Fruit fly (Drosophila melanogaster) whole organism, embryonic: ENCODE results near the gene CG5644.

ENCODE experiments used
- BEAF-32 ChIP-seq: fragments of 200-800 bp; sonication (Bioruptor generic); optimal IDR thresholded peaks from 3 replicates; lab custom pipeline; 2017; ENCODE audit warnings: missing biosample characterization, missing genetic modification characterization, mild to moderate bottlenecking, moderate library complexity, missing genetic modification reagents
- CG10979 ChIP-seq: fragments of 200-800 bp; sonication (Bioruptor generic); optimal IDR thresholded peaks from 2 replicates; lab custom pipeline; 2018; ENCODE audit warnings: missing biosample characterization, mild to moderate bottlenecking, missing genetic modification characterization, moderate library complexity
- CG11085 ChIP-seq: fragments of 200-800 bp; sonication (Bioruptor generic); IDR thresholded peaks from 2 replicates; pipeline ENCODE4 v1.3.6; 2022; ENCODE audit warnings: missing biosample characterization, missing genetic modification characterization
- CG11247 ChIP-seq: fragments of 200-800 bp; sonication (Bioruptor generic); IDR thresholded peaks from 2 replicates; pipeline ENCODE4 v1.3.6; 2022; ENCODE audit warnings: missing biosample characterization, missing genetic modification characterization
- CG12236 ChIP-seq: fragments of 200-800 bp; sonication (Bioruptor generic); optimal IDR thresholded peaks from 2 replicates; lab custom pipeline; 2016; ENCODE audit warnings: missing biosample characterization, missing genetic modification characterization
- CG12391 ChIP-seq: fragments of 200-800 bp; sonication (Bioruptor generic); optimal IDR thresholded peaks from 3 replicates; lab custom pipeline; 2018; ENCODE audit warnings: missing biosample characterization, mild to moderate bottlenecking, missing genetic modification characterization, moderate library complexity
- CG12769 ChIP-seq: fragments of 200-800 bp; sonication (Bioruptor generic); optimal IDR thresholded peaks from 2 replicates; lab custom pipeline; 2019; ENCODE audit warnings: missing biosample characterization, mild to moderate bottlenecking, missing genetic modification characterization, moderate library complexity
- CG13894 ChIP-seq: fragments of 200-800 bp; sonication (Bioruptor generic); optimal IDR thresholded peaks from 3 replicates; lab custom pipeline; 2018; ENCODE audit warnings: missing biosample characterization, mild to moderate bottlenecking, missing genetic modification characterization, moderate library complexity
- CG15011 ChIP-seq: fragments of 200-800 bp; sonication (Bioruptor generic); optimal IDR thresholded peaks from 3 replicates; lab custom pipeline; 2018; ENCODE audit warnings: missing biosample characterization, mild to moderate bottlenecking, missing genetic modification characterization
- CG15073 ChIP-seq: fragments of 200-800 bp; sonication (Bioruptor generic); optimal IDR thresholded peaks from 2 replicates; lab custom pipeline; 2016; ENCODE audit warnings: missing biosample characterization, missing genetic modification characterization
- CG1603 ChIP-seq: fragments of 200-800 bp; sonication (Bioruptor generic); optimal IDR thresholded peaks from 2 replicates; lab custom pipeline; 2019; ENCODE audit warnings: missing biosample characterization, mild to moderate bottlenecking, missing genetic modification characterization, moderate library complexity
- CG17568 ChIP-seq: fragments of 200-800 bp; sonication (Bioruptor generic); optimal IDR thresholded peaks from 2 replicates; lab custom pipeline; 2018; ENCODE audit warnings: missing biosample characterization, mild to moderate bottlenecking, missing genetic modification characterization, moderate library complexity
- CG18262 ChIP-seq: fragments of 200-800 bp; optimal IDR thresholded peaks from 3 replicates; lab custom pipeline; 2019; ENCODE audit warnings: missing biosample characterization, mild to moderate bottlenecking, missing genetic modification characterization, moderate library complexity
- CG18619 ChIP-seq: fragments of 200-800 bp; sonication (Bioruptor generic); optimal IDR thresholded peaks from 3 replicates; lab custom pipeline; 2017; ENCODE audit warnings: missing biosample characterization, mild to moderate bottlenecking, missing genetic modification characterization
- CG2202 ChIP-seq: fragments of 200-800 bp; sonication (Bioruptor generic); optimal IDR thresholded peaks from 2 replicates; lab custom pipeline; 2018; ENCODE audit warnings: missing biosample characterization, mild to moderate bottlenecking, missing genetic modification characterization
- CG3065 ChIP-seq: fragments of 200-800 bp; sonication (Bioruptor generic); optimal IDR thresholded peaks from 2 replicates; lab custom pipeline; 2016; ENCODE audit warnings: missing biosample characterization, missing genetic modification characterization
- CG5953 ChIP-seq: fragments of 200-800 bp; sonication (Bioruptor generic); IDR thresholded peaks from 2 replicates; pipeline ENCODE4 v1.3.6; 2022; ENCODE audit warnings: missing biosample characterization, missing genetic modification characterization
- CG8290 ChIP-seq, 3 experiments: fragments of 200-800 bp; sonication (Bioruptor generic); optimal IDR thresholded peaks; 2 replicates each; lab custom pipeline; 2016 to 2019; ENCODE audit warnings: missing biosample characterization in 3 of 3, missing genetic modification characterization in 3 of 3, mild to moderate bottlenecking in 2 of 3, moderate library complexity in 1 of 3
- CG9797 ChIP-seq: fragments of 200-800 bp; sonication (Bioruptor generic); optimal IDR thresholded peaks from 3 replicates; lab custom pipeline; 2018; ENCODE audit warnings: missing biosample characterization, mild to moderate bottlenecking, missing genetic modification characterization
- Dek ChIP-seq: fragments of 200-800 bp; sonication (Bioruptor generic); optimal IDR thresholded peaks from 3 replicates; lab custom pipeline; 2019; ENCODE audit warnings: missing biosample characterization, mild to moderate bottlenecking, missing genetic modification characterization, moderate library complexity
- Eip74EF ChIP-seq, 2 experiments: fragments of 200-800 bp in 1 of 2; fragments of >200 bp in 1 of 2; sonication (Bioruptor generic) in 1 of 2; optimal IDR thresholded peaks; 2 replicates each; lab custom pipeline; 2017 to 2019; ENCODE audit warnings: missing biosample characterization in 2 of 2, missing genetic modification characterization in 2 of 2, mild to moderate bottlenecking in 1 of 2, moderate library complexity in 1 of 2
- Ets97D ChIP-seq: fragments of 200-800 bp; sonication (Bioruptor generic); optimal IDR thresholded peaks from 3 replicates; lab custom pipeline; 2016; ENCODE audit warnings: missing biosample characterization, missing genetic modification characterization
- HmgD ChIP-seq: fragments of 200-800 bp; sonication (Bioruptor generic); optimal IDR thresholded peaks from 3 replicates; lab custom pipeline; 2016; ENCODE audit warnings: missing biosample characterization, missing genetic modification characterization
- Hr3 ChIP-seq: fragments of 200-800 bp; sonication (Bioruptor generic); optimal IDR thresholded peaks from 3 replicates; lab custom pipeline; 2016; ENCODE audit warnings: missing biosample characterization, missing genetic modification characterization
- Kr ChIP-seq: fragments of 200-800 bp; sonication (Bioruptor generic); optimal IDR thresholded peaks from 2 replicates; lab custom pipeline; 2017; ENCODE audit warnings: missing biosample characterization, mild to moderate bottlenecking, missing genetic modification characterization
- MESR4 ChIP-seq: fragments of 200-800 bp; sonication (Bioruptor generic); optimal IDR thresholded peaks from 2 replicates; lab custom pipeline; 2018; ENCODE audit warnings: missing biosample characterization, mild to moderate bottlenecking, missing genetic modification characterization, moderate library complexity
- Med ChIP-seq: fragments of 200-800 bp; sonication (Bioruptor generic); peaks from one replicate; lab custom pipeline; 2016; ENCODE audit warnings: missing biosample characterization, missing genetic modification characterization, mild to moderate bottlenecking, inconsistent platforms, moderate library complexity
- Sry-β ChIP-seq: fragments of 200-800 bp; sonication (Bioruptor generic); optimal IDR thresholded peaks from 2 replicates; lab custom pipeline; 2018; ENCODE audit warnings: missing biosample characterization, mild to moderate bottlenecking, missing genetic modification characterization, moderate library complexity
- Ssrp ChIP-seq: fragments of 200-800 bp; sonication (Bioruptor generic); optimal IDR thresholded peaks from 2 replicates; lab custom pipeline; 2018; ENCODE audit warnings: missing biosample characterization, mild to moderate bottlenecking, missing genetic modification characterization, moderate library complexity
- Stat92E ChIP-seq, 3 experiments: fragments of >200 bp in 2 of 3; fragments of 200-800 bp in 1 of 3; sonication (Bioruptor generic) in 1 of 3; optimal IDR thresholded peaks; 2 replicates each; lab custom pipeline; 2017 to 2019; ENCODE audit warnings: missing biosample characterization in 3 of 3, missing genetic modification characterization in 3 of 3, mild to moderate bottlenecking in 1 of 3, moderate library complexity in 1 of 3
- abd-A ChIP-seq: fragments of 200-800 bp; sonication (Bioruptor generic); optimal IDR thresholded peaks from 3 replicates; lab custom pipeline; 2019; ENCODE audit warnings: missing biosample characterization, mild to moderate bottlenecking, missing genetic modification characterization, moderate library complexity
- al ChIP-seq: fragments of 200-800 bp; sonication (Bioruptor generic); IDR thresholded peaks from 2 replicates; pipeline ENCODE4 v1.3.6; 2022; ENCODE audit warnings: missing biosample characterization, missing genetic modification characterization
- disco-r ChIP-seq: fragments of 200-800 bp; sonication (Bioruptor generic); optimal IDR thresholded peaks from 2 replicates; lab custom pipeline; 2016; ENCODE audit warnings: missing biosample characterization, missing genetic modification characterization
- fd64A ChIP-seq: fragments of 200-800 bp; sonication (Bioruptor generic); optimal IDR thresholded peaks from 3 replicates; lab custom pipeline; 2018; ENCODE audit warnings: missing biosample characterization, mild to moderate bottlenecking, missing genetic modification characterization
- gcm2 ChIP-seq: fragments of 200-800 bp; sonication (Bioruptor generic); optimal IDR thresholded peaks from 2 replicates; lab custom pipeline; 2016; ENCODE audit warnings: missing biosample characterization, missing genetic modification characterization
- knrl ChIP-seq: fragments of 200-800 bp; sonication (Bioruptor generic); IDR thresholded peaks from 3 replicates; pipeline ENCODE4 v1.3.6; 2022; ENCODE audit warnings: missing biosample characterization, missing genetic modification characterization; ENCODE audit not compliant: partially characterized antibody
- lov ChIP-seq, 2 experiments: fragments of 200-800 bp in 1 of 2; fragments of >200 bp in 1 of 2; sonication (Bioruptor generic) in 1 of 2; IDR thresholded peaks in 1 of 2; optimal IDR thresholded peaks in 1 of 2; 2 replicates in 1 of 2; 3 replicates in 1 of 2; pipeline versions ENCODE4 v1.3.6 to Lab custom; 2017 to 2022; ENCODE audit warnings: missing biosample characterization in 1 of 2, missing genetic modification characterization in 1 of 2
- luna ChIP-seq: fragments of 200-800 bp; sonication (Bioruptor generic); optimal IDR thresholded peaks from 2 replicates; lab custom pipeline; 2016; ENCODE audit warnings: missing biosample characterization, missing genetic modification characterization
- nau ChIP-seq: fragments of 200-800 bp; sonication (Bioruptor generic); optimal IDR thresholded peaks from 3 replicates; lab custom pipeline; 2017; ENCODE audit warnings: missing biosample characterization, mild to moderate bottlenecking, missing genetic modification characterization, missing genetic modification reagents
- otp ChIP-seq: fragments of 200-800 bp; sonication (Bioruptor generic); IDR thresholded peaks from 3 replicates; pipeline ENCODE4, ENCODE4 v1.3.6; 2022; ENCODE audit warnings: missing biosample characterization, missing genetic modification characterization
- phol ChIP-seq: fragments of 200-800 bp; sonication (Bioruptor generic); optimal IDR thresholded peaks from 3 replicates; lab custom pipeline; 2018; ENCODE audit warnings: missing biosample characterization, mild to moderate bottlenecking, missing genetic modification characterization, moderate library complexity
- pros ChIP-seq: fragments of 200-800 bp; sonication (Bioruptor generic); optimal IDR thresholded peaks from 3 replicates; lab custom pipeline; 2019; ENCODE audit warnings: missing biosample characterization, mild to moderate bottlenecking, missing genetic modification characterization, moderate library complexity
- rib ChIP-seq: fragments of 200-800 bp; sonication (Bioruptor generic); IDR thresholded peaks from 2 replicates; pipeline ENCODE4 v1.3.6; 2022; ENCODE audit warnings: missing biosample characterization, missing genetic modification characterization
- sc ChIP-seq, 3 experiments: fragments of >200 bp in 2 of 3; fragments of 200-800 bp in 1 of 3; sonication (Bioruptor generic) in 1 of 3; optimal IDR thresholded peaks; 2 replicates in 2 of 3; 3 replicates in 1 of 3; lab custom pipeline; 2017; ENCODE audit warnings: mild to moderate bottlenecking in 1 of 3, missing biosample characterization in 1 of 3, missing genetic modification characterization in 1 of 3, missing genetic modification reagents in 1 of 3
- sens ChIP-seq: fragments of 200-800 bp; sonication (Bioruptor generic); peaks from one replicate; lab custom pipeline; 2016; ENCODE audit warnings: missing biosample characterization, missing genetic modification characterization
- sisA ChIP-seq: fragments of 200-800 bp; sonication (Bioruptor generic); IDR thresholded peaks from 2 replicates; pipeline ENCODE4 v1.3.6; 2022; ENCODE audit warnings: missing biosample characterization, missing genetic modification characterization
- slbo ChIP-seq: fragments of 200-800 bp; sonication (Bioruptor generic); IDR thresholded peaks from 2 replicates; pipeline ENCODE4 v1.3.6; 2022; ENCODE audit warnings: missing biosample characterization, missing genetic modification characterization
- stc ChIP-seq: fragments of 200-800 bp; sonication (Bioruptor generic); IDR thresholded peaks from 2 replicates; pipeline ENCODE4 v1.3.6; 2022; ENCODE audit warnings: missing biosample characterization, missing genetic modification characterization
- zfh1 ChIP-seq: fragments of 200-800 bp; sonication (Bioruptor generic); IDR thresholded peaks from 3 replicates; pipeline ENCODE4 v1.3.6; 2022; ENCODE audit warnings: missing biosample characterization, missing genetic modification characterization

Gene CG5644

DNA sequence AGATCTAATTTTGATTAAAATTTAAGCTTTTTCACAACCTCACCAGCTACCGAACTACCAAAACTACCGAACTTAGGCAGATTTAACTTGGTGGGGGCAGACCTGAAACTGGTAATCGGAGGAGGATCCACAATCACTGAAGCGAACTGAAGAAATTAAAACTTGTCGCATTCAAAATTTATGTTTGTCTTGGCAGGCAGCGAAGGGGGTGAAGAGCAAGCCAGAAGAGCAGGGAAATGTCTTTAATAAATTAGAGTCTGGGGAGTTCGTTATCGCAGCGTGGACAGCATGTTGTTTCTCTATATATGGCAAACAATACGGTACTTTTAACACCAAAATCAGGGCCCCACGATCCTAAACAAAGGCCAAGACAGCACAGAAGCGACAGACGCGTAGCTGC lies 45.5 kb upstream of the CG5644 start (continued):
- TF ChIP-seq CG13894 (tag; lab: Kevin White, UChicago): peak; percentile 17
- no peak for TF ChIP-seq CG11085
- no peak for TF ChIP-seq disco-r (GFP tag; lab: Kevin White, UChicago)
- peak in 1 of 2 experiments; percentile 26 for TF ChIP-seq Eip74EF (GFP tag; optimal IDR thresholded peaks at IDR 0.05; lab: Kevin White, UChicago)
- TF ChIP-seq Hr3: no peak
- TF ChIP-seq rib (GFP tag; lab: Robert Waterston, UW): no peak
- TF ChIP-seq Kr: no peak
- TF ChIP-seq abd-A: peak; percentile 96
- no peak for TF ChIP-seq phol (tag; lab: Kevin White, UChicago)
- TF ChIP-seq sens (GFP tag; lab: Kevin White, UChicago): peak; percentile 47
- TF ChIP-seq sisA (GFP tag; lab: Robert Waterston, UW): no peak
- peak; percentile 83 for TF ChIP-seq pros (GFP tag; lab: Kevin White, UChicago)
- TF ChIP-seq CG12391: no peak
- no peak for TF ChIP-seq al

DNA sequence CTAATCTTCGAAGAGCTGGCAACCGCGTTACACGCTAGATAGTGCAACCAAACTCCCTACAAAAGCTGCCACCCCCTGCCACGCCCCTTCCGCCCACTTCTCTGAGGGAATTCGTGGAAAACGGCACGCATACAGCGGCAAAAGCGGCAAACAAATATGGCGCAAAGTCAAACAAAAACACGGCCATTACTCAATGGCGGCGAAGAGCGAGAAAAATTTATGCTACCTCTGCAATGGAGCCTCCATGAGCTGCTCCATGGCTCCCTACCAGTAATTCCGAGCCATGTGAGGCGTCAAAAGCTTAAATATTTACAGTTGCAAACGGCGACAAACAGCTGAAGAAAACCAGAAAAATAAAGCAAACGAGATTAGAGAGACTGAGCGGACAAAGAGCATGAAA lies 45.1 kb upstream of the CG5644 start:
- no peak for TF ChIP-seq CG5953 (GFP tag; lab: Robert Waterston, UW)
- TF ChIP-seq Ssrp (tag; lab: Kevin White, UChicago): no peak
- TF ChIP-seq knrl (GFP tag; lab: Robert Waterston, UW): no peak
- TF ChIP-seq HmgD: no peak
- TF ChIP-seq phol (tag; lab: Kevin White, UChicago): peak; percentile 34
- no peak for TF ChIP-seq lov (optimal IDR thresholded peaks at IDR 0.05; lab: Kevin White, UChicago)
- no peak for TF ChIP-seq lov (GFP tag; IDR thresholded peaks at IDR 0.05; lab: Robert Waterston, UW)
- TF ChIP-seq CG8290 (GFP tag; optimal IDR thresholded peaks at IDR 0.05; lab: Kevin White, UChicago): no peak
- TF ChIP-seq CG8290 (tag; optimal IDR thresholded peaks at IDR 0.05; lab: Kevin White, UChicago): no peak
- TF ChIP-seq stc (GFP tag; lab: Robert Waterston, UW): no peak
- no peak for TF ChIP-seq luna
- no peak for TF ChIP-seq CG9797 (GFP tag; lab: Kevin White, UChicago)
- no peak for TF ChIP-seq Ets97D
- TF ChIP-seq Dek (tag; lab: Kevin White, UChicago): no peak
- TF ChIP-seq CG12769: no peak
- TF ChIP-seq gcm2: no peak
- TF ChIP-seq CG11247: no peak
- TF ChIP-seq CG1603 (tag; lab: Kevin White, UChicago): no peak
- no peak for TF ChIP-seq MESR4 (GFP tag; lab: Kevin White, UChicago)
- TF ChIP-seq CG2202 (tag; lab: Kevin White, UChicago): no peak
- TF ChIP-seq CG12236 (GFP tag; lab: Kevin White, UChicago): no peak
- no peak for TF ChIP-seq zfh1
- peak; percentile 33 for TF ChIP-seq Med (GFP tag; lab: Kevin White, UChicago)
- TF ChIP-seq slbo (GFP tag; lab: Robert Waterston, UW): no peak
- no peak for TF ChIP-seq nau (GFP tag; lab: Kevin White, UChicago)
- TF ChIP-seq sc (optimal IDR thresholded peaks at IDR 0.05; lab: Kevin White, UChicago): no peak
- TF ChIP-seq sc (GFP tag; optimal IDR thresholded peaks at IDR 0.05; lab: Kevin White, UChicago): no peak
- no peak for TF ChIP-seq Stat92E (GFP tag; optimal IDR thresholded peaks at IDR 0.05; lab: Kevin White, UChicago)
- no peak for TF ChIP-seq CG10979
- no peak for TF ChIP-seq CG15073 (GFP tag; lab: Kevin White, UChicago)
- no peak for TF ChIP-seq Sry-β (GFP tag; lab: Kevin White, UChicago)
- no peak for TF ChIP-seq BEAF-32
- no peak for TF ChIP-seq CG15011 (GFP tag; lab: Kevin White, UChicago)
- no peak for TF ChIP-seq CG18262
- no peak for TF ChIP-seq otp (GFP tag; lab: Robert Waterston, UW)
- no peak for TF ChIP-seq fd64A (GFP tag; lab: Kevin White, UChicago)
- no peak for TF ChIP-seq CG17568 (GFP tag; lab: Kevin White, UChicago)
- TF ChIP-seq CG3065 (GFP tag; lab: Kevin White, UChicago): peak; percentile 2
- no peak for TF ChIP-seq CG18619 (GFP tag; lab: Kevin White, UChicago)
